Fruit fly (Drosophila melanogaster) whole organism, prepupa: ENCODE measurements around the gene Ufsp2.
A peak's percentile ranks its signal among the peaks of the same experiment; 100 is the strongest.

Source experiments
- Blimp-1 ChIP-seq: fragments of 200-800 bp; sonication (Bioruptor generic); optimal IDR thresholded peaks from 3 replicates; lab custom pipeline; 2017; ENCODE audit warnings: missing biosample characterization, missing genetic modification characterization, mild to moderate bottlenecking, moderate library complexity, missing genetic modification reagents
- CG10631 ChIP-seq: fragments of 200-800 bp; sonication (Bioruptor generic); optimal IDR thresholded peaks from 2 replicates; lab custom pipeline; 2016; ENCODE audit warnings: missing biosample characterization, missing genetic modification characterization
- CG11762 ChIP-seq: fragments of 200-800 bp; sonication (Bioruptor generic); optimal IDR thresholded peaks from 3 replicates; lab custom pipeline; 2016; ENCODE audit warnings: missing biosample characterization, missing genetic modification characterization; ENCODE audit not compliant: insufficient read depth
- CG11902 ChIP-seq: fragments of 200-800 bp; sonication (Bioruptor generic); optimal IDR thresholded peaks from 3 replicates; lab custom pipeline; 2016; ENCODE audit warnings: missing biosample characterization, missing genetic modification characterization
- CG15336 ChIP-seq: fragments of 200-800 bp; sonication (Bioruptor generic); IDR thresholded peaks from 2 replicates; pipeline ENCODE4 v1.3.6; 2022; ENCODE audit warnings: missing biosample characterization, missing genetic modification characterization
- CG1621 ChIP-seq: fragments of 200-800 bp; sonication (Bioruptor generic); optimal IDR thresholded peaks from 3 replicates; lab custom pipeline; 2018; ENCODE audit warnings: missing biosample characterization, mild to moderate bottlenecking, missing genetic modification characterization
- CG3032 ChIP-seq: fragments of 200-800 bp; optimal IDR thresholded peaks from 2 replicates; lab custom pipeline; 2019; ENCODE audit warnings: missing biosample characterization, mild to moderate bottlenecking, missing genetic modification characterization, moderate library complexity
- CG31627 ChIP-seq: fragments of 200-800 bp; sonication (Bioruptor generic); optimal IDR thresholded peaks from 3 replicates; lab custom pipeline; 2016; ENCODE audit warnings: missing biosample characterization, missing genetic modification characterization
- CG32006 ChIP-seq: fragments of 200-800 bp; sonication (Bioruptor generic); optimal IDR thresholded peaks from 3 replicates; lab custom pipeline; 2017; ENCODE audit warnings: missing biosample characterization, mild to moderate bottlenecking, missing genetic modification characterization
- CG4318 ChIP-seq: fragments of 200-800 bp; sonication (Bioruptor generic); optimal IDR thresholded peaks from 3 replicates; lab custom pipeline; 2017; ENCODE audit warnings: missing biosample characterization, mild to moderate bottlenecking, missing genetic modification characterization
- CG6163 ChIP-seq: fragments of 200-800 bp; sonication (Bioruptor generic); IDR thresholded peaks from 3 replicates; pipeline ENCODE4 v1.3.6; 2022; ENCODE audit warnings: missing biosample characterization, missing genetic modification characterization
- CG6792 ChIP-seq: fragments of 200-800 bp; sonication (Bioruptor generic); optimal IDR thresholded peaks from 3 replicates; lab custom pipeline; 2016; ENCODE audit warnings: missing biosample characterization, missing genetic modification characterization
- CG6808 ChIP-seq: fragments of 200-800 bp; sonication (Bioruptor generic); optimal IDR thresholded peaks from 3 replicates; lab custom pipeline; 2017; ENCODE audit warnings: missing biosample characterization, missing genetic modification characterization, mild to moderate bottlenecking, moderate library complexity, missing genetic modification reagents
- CG6854 ChIP-seq: fragments of 200-800 bp; sonication (Bioruptor generic); optimal IDR thresholded peaks from 2 replicates; lab custom pipeline; 2017; ENCODE audit warnings: missing biosample characterization, mild to moderate bottlenecking, missing genetic modification characterization
- CG7368 ChIP-seq: fragments of 200-800 bp; sonication (Bioruptor generic); optimal IDR thresholded peaks from 3 replicates; lab custom pipeline; 2016; ENCODE audit warnings: missing biosample characterization, missing genetic modification characterization
- CG8119 ChIP-seq: fragments of 200-800 bp; sonication (Bioruptor generic); IDR thresholded peaks from 3 replicates; pipeline ENCODE4 v1.3.6; 2022; ENCODE audit warnings: missing biosample characterization, missing genetic modification characterization
- CG8319 ChIP-seq: fragments of 200-800 bp; sonication (Bioruptor generic); optimal IDR thresholded peaks from 3 replicates; lab custom pipeline; 2016; ENCODE audit warnings: missing biosample characterization, missing genetic modification characterization
- CG8632 ChIP-seq: fragments of 200-800 bp; sonication (Bioruptor generic); optimal IDR thresholded peaks from 3 replicates; lab custom pipeline; 2016; ENCODE audit warnings: missing biosample characterization, missing genetic modification characterization
- CG9139 ChIP-seq: fragments of 200-800 bp; sonication (Bioruptor generic); optimal IDR thresholded peaks from 3 replicates; lab custom pipeline; 2017; ENCODE audit warnings: missing biosample characterization, mild to moderate bottlenecking, missing genetic modification characterization
- Eip75B ChIP-seq: fragments of 200-800 bp; sonication (Bioruptor generic); optimal IDR thresholded peaks from 3 replicates; lab custom pipeline; 2016; ENCODE audit warnings: missing biosample characterization, missing genetic modification characterization
- Eip78C ChIP-seq: fragments of 200-800 bp; sonication (Bioruptor generic); peaks from one replicate; lab custom pipeline; 2016; ENCODE audit warnings: missing biosample characterization, missing genetic modification characterization
- Hr38 ChIP-seq: sonication (Bioruptor generic); optimal IDR thresholded peaks from 2 replicates; lab custom pipeline; 2016; ENCODE audit warnings: missing biosample characterization, missing genetic modification characterization
- Hr39 ChIP-seq: fragments of 200-800 bp; sonication (Bioruptor generic); optimal IDR thresholded peaks from 2 replicates; lab custom pipeline; 2016; ENCODE audit warnings: missing biosample characterization, missing genetic modification characterization
- Hr4 ChIP-seq: fragments of 200-800 bp; sonication (Bioruptor generic); optimal IDR thresholded peaks from 3 replicates; lab custom pipeline; 2016; ENCODE audit warnings: missing biosample characterization, missing genetic modification characterization
- Met ChIP-seq: fragments of 200-800 bp; sonication (Bioruptor generic); optimal IDR thresholded peaks from 3 replicates; lab custom pipeline; 2016; ENCODE audit warnings: missing biosample characterization, missing genetic modification characterization
- OdsH ChIP-seq: fragments of 200-800 bp; sonication (Bioruptor generic); optimal IDR thresholded peaks from 3 replicates; lab custom pipeline; 2016; ENCODE audit warnings: missing biosample characterization, missing genetic modification characterization
- Sox102F ChIP-seq: fragments of 200-800 bp; sonication (Bioruptor generic); optimal IDR thresholded peaks from 2 replicates; lab custom pipeline; 2016; ENCODE audit warnings: missing biosample characterization, mild to moderate bottlenecking, missing genetic modification characterization
- Sox14 ChIP-seq: fragments of 200-800 bp; sonication (Bioruptor generic); optimal IDR thresholded peaks from 3 replicates; lab custom pipeline; 2016; ENCODE audit warnings: missing biosample characterization, missing genetic modification characterization
- Sox15 ChIP-seq: fragments of 200-800 bp; sonication (Bioruptor generic); optimal IDR thresholded peaks from 3 replicates; lab custom pipeline; 2016; ENCODE audit warnings: missing biosample characterization, missing genetic modification characterization
- achi ChIP-seq: fragments of 200-800 bp; sonication (Bioruptor generic); optimal IDR thresholded peaks from 3 replicates; lab custom pipeline; 2016; ENCODE audit warnings: missing biosample characterization, missing genetic modification characterization
- acj6 ChIP-seq: fragments of 200-800 bp; sonication (Bioruptor generic); optimal IDR thresholded peaks from 3 replicates; lab custom pipeline; 2016; ENCODE audit warnings: missing biosample characterization, missing genetic modification characterization
- dac ChIP-seq: fragments of 200-800 bp; sonication (Bioruptor generic); optimal IDR thresholded peaks from 2 replicates; lab custom pipeline; 2017; ENCODE audit warnings: missing biosample characterization, mild to moderate bottlenecking, missing genetic modification characterization
- eg ChIP-seq: fragments of 200-800 bp; sonication (Bioruptor generic); IDR thresholded peaks from 3 replicates; pipeline ENCODE4 v1.3.6; 2022; ENCODE audit warnings: missing biosample characterization, missing genetic modification characterization
- esn ChIP-seq: fragments of 200-800 bp; sonication (Bioruptor generic); optimal IDR thresholded peaks from 2 replicates; lab custom pipeline; 2016; ENCODE audit warnings: missing biosample characterization, mild to moderate bottlenecking, missing genetic modification characterization, moderate library complexity
- fd85E ChIP-seq: fragments of 200-800 bp; sonication (Bioruptor generic); optimal IDR thresholded peaks from 3 replicates; lab custom pipeline; 2016; ENCODE audit warnings: missing biosample characterization, missing genetic modification characterization
- lz ChIP-seq: fragments of 200-800 bp; sonication (Bioruptor generic); optimal IDR thresholded peaks from 3 replicates; lab custom pipeline; 2016; ENCODE audit warnings: missing biosample characterization, missing genetic modification characterization
- net ChIP-seq: fragments of 200-800 bp; sonication (Bioruptor generic); optimal IDR thresholded peaks from 3 replicates; lab custom pipeline; 2016; ENCODE audit warnings: missing biosample characterization, missing genetic modification characterization
- pdm3 ChIP-seq: fragments of 200-800 bp; sonication (Bioruptor generic); optimal IDR thresholded peaks from 3 replicates; lab custom pipeline; 2016; ENCODE audit warnings: missing biosample characterization, missing genetic modification characterization
- salr ChIP-seq, 2 experiments: fragments of 200-800 bp; sonication (Bioruptor generic); optimal IDR thresholded peaks; 3 replicates each; lab custom pipeline; 2016 to 2018; ENCODE audit warnings: missing biosample characterization in 2 of 2, missing genetic modification characterization in 2 of 2, mild to moderate bottlenecking in 1 of 2
- spab ChIP-seq: fragments of 200-800 bp; sonication (Bioruptor generic); optimal IDR thresholded peaks from 2 replicates; lab custom pipeline; 2017; ENCODE audit warnings: missing biosample characterization, mild to moderate bottlenecking, missing genetic modification characterization, missing genetic modification reagents
- svp ChIP-seq: fragments of 200-800 bp; sonication (Bioruptor generic); peaks from one replicate; lab custom pipeline; 2016; ENCODE audit warnings: missing biosample characterization, missing genetic modification characterization
- vri ChIP-seq: fragments of 200-800 bp; sonication (Bioruptor generic); optimal IDR thresholded peaks from 3 replicates; lab custom pipeline; 2016; ENCODE audit warnings: missing biosample characterization, mild to moderate bottlenecking, missing genetic modification characterization

Gene Ufsp2

dm6 chr3L:15541281-15541680, 35.1 kb upstream of the Ufsp2 start:
- TF ChIP-seq CG4318 (GFP tag; lab: Kevin White, UChicago) (no peak), spab (GFP tag; lab: Kevin White, UChicago) (no peak)

DNA sequence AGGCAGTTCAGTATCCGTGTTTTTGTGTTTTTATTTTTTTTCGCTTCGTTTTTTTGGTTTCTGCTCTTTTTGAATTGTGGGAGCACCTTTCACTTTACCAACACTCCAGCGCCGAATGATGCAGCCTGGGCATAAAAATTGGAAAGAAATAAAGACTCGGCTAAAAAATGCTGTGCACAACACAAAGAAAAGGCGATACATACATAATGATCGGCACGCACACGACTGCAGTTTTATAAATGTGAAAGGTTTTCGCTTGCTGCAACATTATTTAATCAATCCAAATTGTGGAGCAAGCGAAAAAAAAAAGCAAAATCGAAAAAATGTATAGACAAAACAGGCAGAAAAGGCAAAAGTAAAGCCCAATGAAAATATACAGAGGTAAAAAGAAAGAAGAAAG, 33.3 kb upstream of the Ufsp2 start:
- TF ChIP-seq Blimp-1 (GFP tag; lab: Kevin White, UChicago) (peak; percentile 55), CG6808 (GFP tag; lab: Kevin White, UChicago) (no peak)

DNA sequence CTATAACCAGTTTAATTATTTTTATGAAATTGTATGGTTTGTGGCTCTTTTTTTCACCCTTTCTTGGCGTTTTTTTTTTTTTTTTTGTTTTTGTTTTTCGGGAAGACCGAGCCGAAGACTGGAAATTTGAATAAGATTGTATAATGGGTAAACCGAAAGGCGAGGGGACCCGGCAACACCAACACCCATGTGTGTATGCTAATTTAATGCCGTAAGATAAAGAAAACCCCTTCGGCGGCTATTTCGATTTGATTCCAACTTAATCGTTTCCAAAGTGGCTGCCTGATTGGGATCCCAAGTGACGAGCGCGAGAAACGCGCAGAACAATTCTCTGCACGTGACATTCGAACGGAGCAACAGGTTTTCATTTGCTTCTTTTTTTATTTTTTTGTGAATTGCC, 32.9 kb upstream of the Ufsp2 start:
- TF ChIP-seq CG6792 (GFP tag; lab: Kevin White, UChicago) = no peak
- no peak for TF ChIP-seq Eip75B (GFP tag; lab: Kevin White, UChicago)
- no peak for TF ChIP-seq net (GFP tag; lab: Kevin White, UChicago)
- no peak for TF ChIP-seq CG31627 (GFP tag; lab: Kevin White, UChicago)
- TF ChIP-seq lz (GFP tag; lab: Kevin White, UChicago) = no peak
- TF ChIP-seq spab (GFP tag; lab: Kevin White, UChicago) = no peak
- TF ChIP-seq Eip78C (GFP tag; lab: Kevin White, UChicago) = peak; percentile 53
- no peak for TF ChIP-seq CG8319
- TF ChIP-seq Hr4 = no peak
- TF ChIP-seq fd85E (GFP tag; lab: Kevin White, UChicago) = no peak
- no peak for TF ChIP-seq Hr38
- TF ChIP-seq CG8119 = 0 out of 3 replicates have a peak, but pooled peaks have one; percentile 40
- TF ChIP-seq acj6 (GFP tag; lab: Kevin White, UChicago) = no peak
- TF ChIP-seq CG15336 = peak; percentile 27; the same call in 1 of the 2 replicates
- TF ChIP-seq vri (GFP tag; lab: Kevin White, UChicago) = peak; percentile 24
- TF ChIP-seq CG3032 (tag; lab: Kevin White, UChicago) = no peak
- no peak for TF ChIP-seq CG32006 (GFP tag; lab: Kevin White, UChicago)

dm6 chr3L:15544455-15545415, 31.6 kb upstream of the Ufsp2 start:
- TF ChIP-seq CG15336 (no peak), Hr38 (no peak), spab (GFP tag; lab: Kevin White, UChicago) (no peak), CG4318 (GFP tag; lab: Kevin White, UChicago) (peak; percentile 50), salr (GFP tag; optimal IDR thresholded peaks at IDR 0.05; lab: Kevin White, UChicago) (peak in 1 of 2 experiments; percentile 43), dac (GFP tag; lab: Kevin White, UChicago) (no peak), Hr39 (GFP tag; lab: Kevin White, UChicago) (peak; percentile 68), Sox15 (GFP tag; lab: Kevin White, UChicago) (no peak), OdsH (peak; percentile 33), Sox102F (GFP tag; lab: Kevin White, UChicago) (peak; percentile 39), CG8119 (no peak), svp (peak; percentile 78), CG6792 (GFP tag; lab: Kevin White, UChicago) (peak; percentile 22), CG6854 (GFP tag; lab: Kevin White, UChicago) (peak; percentile 39), CG1621 (tag; lab: Kevin White, UChicago) (no peak), Hr4 (peak; percentile 61), esn (GFP tag; lab: Kevin White, UChicago) (peak; percentile 59), CG7368 (GFP tag; lab: Kevin White, UChicago) (no peak), CG11762 (GFP tag; lab: Kevin White, UChicago) (no peak), CG10631 (GFP tag; lab: Kevin White, UChicago) (peak; percentile 44), pdm3 (GFP tag; lab: Kevin White, UChicago) (peak; percentile 7), CG3032 (tag; lab: Kevin White, UChicago) (no peak), Eip75B (GFP tag; lab: Kevin White, UChicago) (peak; percentile 12), CG31627 (GFP tag; lab: Kevin White, UChicago) (peak; percentile 47), CG9139 (GFP tag; lab: Kevin White, UChicago) (no peak), eg (GFP tag; lab: Robert Waterston, UW) (no peak), CG6163 (GFP tag; lab: Robert Waterston, UW) (no peak), fd85E (GFP tag; lab: Kevin White, UChicago) (no peak), vri (GFP tag; lab: Kevin White, UChicago) (peak; percentile 32), CG11902 (no peak), CG8632 (no peak), Met (GFP tag; lab: Kevin White, UChicago) (peak; percentile 65), achi (GFP tag; lab: Kevin White, UChicago) (no peak), Sox14 (GFP tag; lab: Kevin White, UChicago) (peak; percentile 35)
